Fruit fly (Drosophila melanogaster) whole organism, prepupa: Measurements from ENCODE around the gene CG13643.
A peak's percentile ranks its signal among the peaks of the same experiment; 100 is the strongest.

Experiments
- Blimp-1 ChIP-seq: fragments of 200-800 bp; sonication (Bioruptor generic); optimal IDR thresholded peaks from 3 replicates; lab custom pipeline; 2017; ENCODE audit warnings: missing biosample characterization, missing genetic modification characterization, mild to moderate bottlenecking, moderate library complexity, missing genetic modification reagents
- CG11294 ChIP-seq: fragments of 200-800 bp; sonication (Bioruptor generic); IDR thresholded peaks from 2 replicates; pipeline ENCODE4 v1.3.6; 2022; ENCODE audit warnings: missing biosample characterization, missing genetic modification characterization
- CG11762 ChIP-seq: fragments of 200-800 bp; sonication (Bioruptor generic); optimal IDR thresholded peaks from 3 replicates; lab custom pipeline; 2016; ENCODE audit warnings: missing biosample characterization, missing genetic modification characterization; ENCODE audit not compliant: insufficient read depth
- CG11902 ChIP-seq: fragments of 200-800 bp; sonication (Bioruptor generic); optimal IDR thresholded peaks from 3 replicates; lab custom pipeline; 2016; ENCODE audit warnings: missing biosample characterization, missing genetic modification characterization
- CG15336 ChIP-seq: fragments of 200-800 bp; sonication (Bioruptor generic); IDR thresholded peaks from 2 replicates; pipeline ENCODE4 v1.3.6; 2022; ENCODE audit warnings: missing biosample characterization, missing genetic modification characterization
- CG1621 ChIP-seq: fragments of 200-800 bp; sonication (Bioruptor generic); optimal IDR thresholded peaks from 3 replicates; lab custom pipeline; 2018; ENCODE audit warnings: missing biosample characterization, mild to moderate bottlenecking, missing genetic modification characterization
- CG16779 ChIP-seq: fragments of 200-800 bp; sonication (Bioruptor generic); optimal IDR thresholded peaks from 3 replicates; lab custom pipeline; 2017; ENCODE audit warnings: missing biosample characterization, mild to moderate bottlenecking, missing genetic modification characterization
- CG3032 ChIP-seq: fragments of 200-800 bp; optimal IDR thresholded peaks from 2 replicates; lab custom pipeline; 2019; ENCODE audit warnings: missing biosample characterization, mild to moderate bottlenecking, missing genetic modification characterization, moderate library complexity
- CG31627 ChIP-seq: fragments of 200-800 bp; sonication (Bioruptor generic); optimal IDR thresholded peaks from 3 replicates; lab custom pipeline; 2016; ENCODE audit warnings: missing biosample characterization, missing genetic modification characterization
- CG32006 ChIP-seq: fragments of 200-800 bp; sonication (Bioruptor generic); optimal IDR thresholded peaks from 3 replicates; lab custom pipeline; 2017; ENCODE audit warnings: missing biosample characterization, mild to moderate bottlenecking, missing genetic modification characterization
- CG3919 ChIP-seq: fragments of 200-800 bp; sonication (Bioruptor generic); optimal IDR thresholded peaks from 3 replicates; lab custom pipeline; 2016; ENCODE audit warnings: missing biosample characterization, missing genetic modification characterization
- CG4318 ChIP-seq: fragments of 200-800 bp; sonication (Bioruptor generic); optimal IDR thresholded peaks from 3 replicates; lab custom pipeline; 2017; ENCODE audit warnings: missing biosample characterization, mild to moderate bottlenecking, missing genetic modification characterization
- CG6163 ChIP-seq: fragments of 200-800 bp; sonication (Bioruptor generic); IDR thresholded peaks from 3 replicates; pipeline ENCODE4 v1.3.6; 2022; ENCODE audit warnings: missing biosample characterization, missing genetic modification characterization
- CG6276 ChIP-seq: fragments of 200-800 bp; sonication (Bioruptor generic); optimal IDR thresholded peaks from 2 replicates; lab custom pipeline; 2017; ENCODE audit warnings: missing biosample characterization, mild to moderate bottlenecking, missing genetic modification characterization
- CG6792 ChIP-seq: fragments of 200-800 bp; sonication (Bioruptor generic); optimal IDR thresholded peaks from 3 replicates; lab custom pipeline; 2016; ENCODE audit warnings: missing biosample characterization, missing genetic modification characterization
- CG6808 ChIP-seq: fragments of 200-800 bp; sonication (Bioruptor generic); optimal IDR thresholded peaks from 3 replicates; lab custom pipeline; 2017; ENCODE audit warnings: missing biosample characterization, missing genetic modification characterization, mild to moderate bottlenecking, moderate library complexity, missing genetic modification reagents
- CG6854 ChIP-seq: fragments of 200-800 bp; sonication (Bioruptor generic); optimal IDR thresholded peaks from 2 replicates; lab custom pipeline; 2017; ENCODE audit warnings: missing biosample characterization, mild to moderate bottlenecking, missing genetic modification characterization
- CG7368 ChIP-seq: fragments of 200-800 bp; sonication (Bioruptor generic); optimal IDR thresholded peaks from 3 replicates; lab custom pipeline; 2016; ENCODE audit warnings: missing biosample characterization, missing genetic modification characterization
- CG8119 ChIP-seq: fragments of 200-800 bp; sonication (Bioruptor generic); IDR thresholded peaks from 3 replicates; pipeline ENCODE4 v1.3.6; 2022; ENCODE audit warnings: missing biosample characterization, missing genetic modification characterization
- CG8319 ChIP-seq: fragments of 200-800 bp; sonication (Bioruptor generic); optimal IDR thresholded peaks from 3 replicates; lab custom pipeline; 2016; ENCODE audit warnings: missing biosample characterization, missing genetic modification characterization
- CG8632 ChIP-seq: fragments of 200-800 bp; sonication (Bioruptor generic); optimal IDR thresholded peaks from 3 replicates; lab custom pipeline; 2016; ENCODE audit warnings: missing biosample characterization, missing genetic modification characterization
- CG9139 ChIP-seq: fragments of 200-800 bp; sonication (Bioruptor generic); optimal IDR thresholded peaks from 3 replicates; lab custom pipeline; 2017; ENCODE audit warnings: missing biosample characterization, mild to moderate bottlenecking, missing genetic modification characterization
- Eip75B ChIP-seq: fragments of 200-800 bp; sonication (Bioruptor generic); optimal IDR thresholded peaks from 3 replicates; lab custom pipeline; 2016; ENCODE audit warnings: missing biosample characterization, missing genetic modification characterization
- Eip78C ChIP-seq: fragments of 200-800 bp; sonication (Bioruptor generic); peaks from one replicate; lab custom pipeline; 2016; ENCODE audit warnings: missing biosample characterization, missing genetic modification characterization
- Eip93F ChIP-seq: fragments of 200-800 bp; sonication (Bioruptor generic); optimal IDR thresholded peaks from 2 replicates; lab custom pipeline; 2016; ENCODE audit warnings: missing biosample characterization, mild to moderate bottlenecking, missing genetic modification characterization
- Ets96B ChIP-seq: fragments of 200-800 bp; optimal IDR thresholded peaks from 2 replicates; lab custom pipeline; 2019; ENCODE audit warnings: missing biosample characterization, mild to moderate bottlenecking, missing genetic modification characterization, moderate library complexity
- Gug ChIP-seq: fragments of 200-800 bp; sonication (Bioruptor generic); IDR thresholded peaks from 2 replicates; pipeline ENCODE4 v1.3.6; 2022; ENCODE audit warnings: missing biosample characterization, missing genetic modification characterization
- Hr38 ChIP-seq: sonication (Bioruptor generic); optimal IDR thresholded peaks from 2 replicates; lab custom pipeline; 2016; ENCODE audit warnings: missing biosample characterization, missing genetic modification characterization
- Hr39 ChIP-seq: fragments of 200-800 bp; sonication (Bioruptor generic); optimal IDR thresholded peaks from 2 replicates; lab custom pipeline; 2016; ENCODE audit warnings: missing biosample characterization, missing genetic modification characterization
- Hr4 ChIP-seq: fragments of 200-800 bp; sonication (Bioruptor generic); optimal IDR thresholded peaks from 3 replicates; lab custom pipeline; 2016; ENCODE audit warnings: missing biosample characterization, missing genetic modification characterization
- Lpt ChIP-seq: fragments of 200-800 bp; sonication (Bioruptor generic); optimal IDR thresholded peaks from 3 replicates; lab custom pipeline; 2016; ENCODE audit warnings: missing biosample characterization, missing genetic modification characterization
- Met ChIP-seq: fragments of 200-800 bp; sonication (Bioruptor generic); optimal IDR thresholded peaks from 3 replicates; lab custom pipeline; 2016; ENCODE audit warnings: missing biosample characterization, missing genetic modification characterization
- OdsH ChIP-seq: fragments of 200-800 bp; sonication (Bioruptor generic); optimal IDR thresholded peaks from 3 replicates; lab custom pipeline; 2016; ENCODE audit warnings: missing biosample characterization, missing genetic modification characterization
- Smox ChIP-seq: fragments of 200-800 bp; sonication (Bioruptor generic); optimal IDR thresholded peaks from 3 replicates; lab custom pipeline; 2016; ENCODE audit warnings: missing biosample characterization, missing genetic modification characterization
- Sox102F ChIP-seq: fragments of 200-800 bp; sonication (Bioruptor generic); optimal IDR thresholded peaks from 2 replicates; lab custom pipeline; 2016; ENCODE audit warnings: missing biosample characterization, mild to moderate bottlenecking, missing genetic modification characterization
- Sox14 ChIP-seq: fragments of 200-800 bp; sonication (Bioruptor generic); optimal IDR thresholded peaks from 3 replicates; lab custom pipeline; 2016; ENCODE audit warnings: missing biosample characterization, missing genetic modification characterization
- Sox15 ChIP-seq: fragments of 200-800 bp; sonication (Bioruptor generic); optimal IDR thresholded peaks from 3 replicates; lab custom pipeline; 2016; ENCODE audit warnings: missing biosample characterization, missing genetic modification characterization
- achi ChIP-seq: fragments of 200-800 bp; sonication (Bioruptor generic); optimal IDR thresholded peaks from 3 replicates; lab custom pipeline; 2016; ENCODE audit warnings: missing biosample characterization, missing genetic modification characterization
- acj6 ChIP-seq: fragments of 200-800 bp; sonication (Bioruptor generic); optimal IDR thresholded peaks from 3 replicates; lab custom pipeline; 2016; ENCODE audit warnings: missing biosample characterization, missing genetic modification characterization
- dac ChIP-seq: fragments of 200-800 bp; sonication (Bioruptor generic); optimal IDR thresholded peaks from 2 replicates; lab custom pipeline; 2017; ENCODE audit warnings: missing biosample characterization, mild to moderate bottlenecking, missing genetic modification characterization
- dsx ChIP-seq: fragments of 200-800 bp; optimal IDR thresholded peaks from 3 replicates; lab custom pipeline; 2019; ENCODE audit warnings: missing biosample characterization, mild to moderate bottlenecking, missing genetic modification characterization, moderate library complexity; ENCODE audit not compliant: poor library complexity, severe bottlenecking
- eg ChIP-seq: fragments of 200-800 bp; sonication (Bioruptor generic); IDR thresholded peaks from 3 replicates; pipeline ENCODE4 v1.3.6; 2022; ENCODE audit warnings: missing biosample characterization, missing genetic modification characterization
- esn ChIP-seq: fragments of 200-800 bp; sonication (Bioruptor generic); optimal IDR thresholded peaks from 2 replicates; lab custom pipeline; 2016; ENCODE audit warnings: missing biosample characterization, mild to moderate bottlenecking, missing genetic modification characterization, moderate library complexity
- fd59A ChIP-seq: fragments of 200-800 bp; sonication (Bioruptor generic); optimal IDR thresholded peaks from 2 replicates; lab custom pipeline; 2017; ENCODE audit warnings: missing biosample characterization, mild to moderate bottlenecking, missing genetic modification characterization, missing genetic modification reagents
- lz ChIP-seq: fragments of 200-800 bp; sonication (Bioruptor generic); optimal IDR thresholded peaks from 3 replicates; lab custom pipeline; 2016; ENCODE audit warnings: missing biosample characterization, missing genetic modification characterization
- net ChIP-seq: fragments of 200-800 bp; sonication (Bioruptor generic); optimal IDR thresholded peaks from 3 replicates; lab custom pipeline; 2016; ENCODE audit warnings: missing biosample characterization, missing genetic modification characterization
- salr ChIP-seq, 2 experiments: fragments of 200-800 bp; sonication (Bioruptor generic); optimal IDR thresholded peaks; 3 replicates each; lab custom pipeline; 2016 to 2018; ENCODE audit warnings: missing biosample characterization in 2 of 2, missing genetic modification characterization in 2 of 2, mild to moderate bottlenecking in 1 of 2
- spab ChIP-seq: fragments of 200-800 bp; sonication (Bioruptor generic); optimal IDR thresholded peaks from 2 replicates; lab custom pipeline; 2017; ENCODE audit warnings: missing biosample characterization, mild to moderate bottlenecking, missing genetic modification characterization, missing genetic modification reagents
- ss ChIP-seq, 2 experiments: fragments of 200-800 bp; sonication (Bioruptor generic); optimal IDR thresholded peaks; 2 replicates in 1 of 2; 3 replicates in 1 of 2; lab custom pipeline; 2017 to 2018; ENCODE audit warnings: mild to moderate bottlenecking in 2 of 2, missing biosample characterization in 2 of 2, missing genetic modification characterization in 2 of 2, moderate library complexity in 1 of 2
- svp ChIP-seq: fragments of 200-800 bp; sonication (Bioruptor generic); peaks from one replicate; lab custom pipeline; 2016; ENCODE audit warnings: missing biosample characterization, missing genetic modification characterization
- topi ChIP-seq: fragments of 200-800 bp; sonication (Bioruptor generic); optimal IDR thresholded peaks from 3 replicates; lab custom pipeline; 2016; ENCODE audit warnings: missing biosample characterization, missing genetic modification characterization

The CG13643 gene

dm6 chr3R:24905959-24906634 lies at the start of gene CG13643:
TSS of gene CG13643 (minus strand) at chr3R:24906004.
- TF ChIP-seq CG6163 (GFP tag; lab: Robert Waterston, UW): 0 out of 3 replicates have a peak, but pooled peaks have one; percentile 6
- TF ChIP-seq achi: peak; percentile 74
- no peak for TF ChIP-seq Gug (GFP tag; lab: Robert Waterston, UW)
- no peak for TF ChIP-seq Hr38
- TF ChIP-seq CG6854 (GFP tag; lab: Kevin White, UChicago): no peak
- TF ChIP-seq CG32006: peak; percentile 85
- peak; percentile 17 for TF ChIP-seq CG16779
- TF ChIP-seq Eip78C (GFP tag; lab: Kevin White, UChicago): peak; percentile 88
- no peak for TF ChIP-seq Hr39
- TF ChIP-seq spab (GFP tag; lab: Kevin White, UChicago): no peak
- peak; percentile 18 for TF ChIP-seq Met (GFP tag; lab: Kevin White, UChicago)
- TF ChIP-seq CG6276 (GFP tag; lab: Kevin White, UChicago): peak; percentile 75
- TF ChIP-seq salr (GFP tag; optimal IDR thresholded peaks at IDR 0.05; lab: Kevin White, UChicago): peak in 1 of 2 experiments; percentile 71
- TF ChIP-seq svp (GFP tag; lab: Kevin White, UChicago): peak; percentile 70
- TF ChIP-seq Smox (GFP tag; lab: Kevin White, UChicago): peak; percentile 4
- no peak for TF ChIP-seq CG11294 (GFP tag; lab: Robert Waterston, UW)
- peak; percentile 66 for TF ChIP-seq CG8632 (GFP tag; lab: Kevin White, UChicago)
- TF ChIP-seq Hr4 (GFP tag; lab: Kevin White, UChicago): peak; percentile 55
- TF ChIP-seq Sox15 (GFP tag; lab: Kevin White, UChicago): no peak
- TF ChIP-seq CG6808 (GFP tag; lab: Kevin White, UChicago): peak; percentile 41
- TF ChIP-seq Sox102F (GFP tag; lab: Kevin White, UChicago): no peak
- TF ChIP-seq fd59A (GFP tag; lab: Kevin White, UChicago): no peak
- no peak for TF ChIP-seq CG3032 (tag; lab: Kevin White, UChicago)
- TF ChIP-seq CG9139 (GFP tag; lab: Kevin White, UChicago): no peak
- no peak for TF ChIP-seq lz (GFP tag; lab: Kevin White, UChicago)
- TF ChIP-seq CG6792 (GFP tag; lab: Kevin White, UChicago): peak; percentile 34
- peak; percentile 36 for TF ChIP-seq Lpt (GFP tag; lab: Kevin White, UChicago)
- TF ChIP-seq Eip93F: no peak
- peak; percentile 64 for TF ChIP-seq CG4318 (GFP tag; lab: Kevin White, UChicago)
- TF ChIP-seq CG11762 (GFP tag; lab: Kevin White, UChicago): peak; percentile 69
- no peak for TF ChIP-seq Eip75B (GFP tag; lab: Kevin White, UChicago)
- TF ChIP-seq esn (GFP tag; lab: Kevin White, UChicago): no peak
- peak; percentile 31; the same call in 1 of the 3 replicates for TF ChIP-seq eg (GFP tag; lab: Robert Waterston, UW)
- TF ChIP-seq Sox14 (GFP tag; lab: Kevin White, UChicago): no peak
- peak; percentile 55 for TF ChIP-seq OdsH (GFP tag; lab: Kevin White, UChicago)
- TF ChIP-seq CG15336 (GFP tag; lab: Robert Waterston, UW): peak; percentile 82
- no peak for TF ChIP-seq CG31627
- peak; percentile 11 for TF ChIP-seq CG7368
- no peak for TF ChIP-seq CG11902 (GFP tag; lab: Kevin White, UChicago)
- no peak for TF ChIP-seq Ets96B (tag; lab: Kevin White, UChicago)
- TF ChIP-seq ss (GFP tag; optimal IDR thresholded peaks at IDR 0.05; lab: Kevin White, UChicago): peak; percentile 35 to 56
- no peak for TF ChIP-seq CG1621 (tag; lab: Kevin White, UChicago)
- peak; percentile 64 for TF ChIP-seq net (GFP tag; lab: Kevin White, UChicago)
- TF ChIP-seq CG8319: no peak
- peak; percentile 54 for TF ChIP-seq Blimp-1
- peak; percentile 12 for TF ChIP-seq dsx
- TF ChIP-seq CG8119 (GFP tag; lab: Robert Waterston, UW): peak; percentile 86
- peak; percentile 67 for TF ChIP-seq CG3919 (GFP tag; lab: Kevin White, UChicago)
- TF ChIP-seq topi (GFP tag; lab: Kevin White, UChicago): peak; percentile 12
- peak; percentile 18 for TF ChIP-seq dac (GFP tag; lab: Kevin White, UChicago)
- peak; percentile 58 for TF ChIP-seq acj6 (GFP tag; lab: Kevin White, UChicago)
